Fruit fly (Drosophila melanogaster): ENCODE measurements around the gene MED30.

MED30 gene

dm6 chr3L:616482-617148 is 37.3 kb downstream of the MED30 start (continued):
- TF ChIP-seq CG14050 (GFP tag; IDR thresholded peaks at IDR 0.05) (no peak), maf-S (GFP tag; optimal IDR thresholded peaks at IDR 0.05) (no peak), nau (GFP tag; optimal IDR thresholded peaks at IDR 0.05) (peak; percentile 52), CG3838 (GFP tag; optimal IDR thresholded peaks at IDR 0.05) (peak; percentile 80), chinmo (GFP tag; IDR thresholded peaks at IDR 0.05; ENCODE audit: partially characterized antibody) (peak; percentile 97), gce (GFP tag; IDR thresholded peaks at IDR 0.05) (0 out of 3 replicates have a peak, but pooled peaks have one; percentile 19), pzg (GFP tag; optimal IDR thresholded peaks at IDR 0.05) (no peak), CG11456 (GFP tag; IDR thresholded peaks at IDR 0.05) (0 out of 3 replicates have a peak, but pooled peaks have one; percentile 54), Ptx1 (GFP tag; IDR thresholded peaks at IDR 0.05) (no peak), Sry-β (GFP tag; optimal IDR thresholded peaks at IDR 0.05) (no peak), tap (tag; optimal IDR thresholded peaks at IDR 0.05) (peak; percentile 43), Mad (GFP tag; optimal IDR thresholded peaks at IDR 0.05) (no peak), row (GFP tag; IDR thresholded peaks at IDR 0.05) (peak; percentile 17; the same call in 1 of the 3 replicates), CG12744 (GFP tag; optimal IDR thresholded peaks at IDR 0.05) (no peak), kay (GFP tag; optimal IDR thresholded peaks at IDR 0.05) (peak; percentile 42), CG17912 (GFP tag; optimal IDR thresholded peaks at IDR 0.05) (no peak), hth (optimal IDR thresholded peaks at IDR 0.05) (no peak), CG4820 (GFP tag; optimal IDR thresholded peaks at IDR 0.05) (no peak), CG11695 (GFP tag; IDR thresholded peaks at IDR 0.05) (0 out of 3 replicates have a peak, but pooled peaks have one; percentile 6), tup (GFP tag; optimal IDR thresholded peaks at IDR 0.05) (no peak), B-H1 (GFP tag; IDR thresholded peaks at IDR 0.05) (no peak), Nf-YC (tag; optimal IDR thresholded peaks at IDR 0.05) (peak; percentile 79), Med (GFP tag) (peak; percentile 43), CG7745 (tag; optimal IDR thresholded peaks at IDR 0.05) (no peak), CG4854 (GFP tag; optimal IDR thresholded peaks at IDR 0.05) (no peak), CG13624 (GFP tag; optimal IDR thresholded peaks at IDR 0.05) (peak; percentile 79), chif (GFP tag; optimal IDR thresholded peaks at IDR 0.05) (no peak), slp2 (GFP tag; optimal IDR thresholded peaks at IDR 0.05) (no peak), vvl (GFP tag; IDR thresholded peaks at IDR 0.05) (peak; percentile 48; the same call in 1 of the 2 replicates), grau (tag; optimal IDR thresholded peaks at IDR 0.05) (no peak), ewg (GFP tag; optimal IDR thresholded peaks at IDR 0.05) (peak; percentile 12), dysf (GFP tag; IDR thresholded peaks at IDR 0.05) (0 out of 3 replicates have a peak, but pooled peaks have one; percentile 13), CG2202 (tag; optimal IDR thresholded peaks at IDR 0.05) (no peak), sug (tag; optimal IDR thresholded peaks at IDR 0.05) (peak; percentile 74), sob (GFP tag; IDR thresholded peaks at IDR 0.05) (no peak), CG9215 (GFP tag; IDR thresholded peaks at IDR 0.05) (no peak), E2f1 (GFP tag; IDR thresholded peaks at IDR 0.05) (no peak), CG16779 (GFP tag; IDR thresholded peaks at IDR 0.05) (no peak), CG9876 (GFP tag; optimal IDR thresholded peaks at IDR 0.05) (no peak), fru (optimal IDR thresholded peaks at IDR 0.05) (no peak), CG10431 (GFP tag; optimal IDR thresholded peaks at IDR 0.05) (no peak), CG13775 (GFP tag; optimal IDR thresholded peaks at IDR 0.05) (no peak), CG6272 (GFP tag; IDR thresholded peaks at IDR 0.05) (no peak), CG3163 (GFP tag; optimal IDR thresholded peaks at IDR 0.05) (peak; percentile 85), CG10321 (GFP tag; IDR thresholded peaks at IDR 0.05) (0 out of 2 replicates have a peak, but pooled peaks have one; percentile 39), Atf6 (GFP tag; IDR thresholded peaks at IDR 0.05) (0 out of 2 replicates have a peak, but pooled peaks have one; percentile 11), wdn (GFP tag; IDR thresholded peaks at IDR 0.05) (no peak), usp (GFP tag; optimal IDR thresholded peaks at IDR 0.05) (no peak), Ravus (GFP tag; IDR thresholded peaks at IDR 0.05) (no peak), CG15696 (tag; optimal IDR thresholded peaks at IDR 0.05) (no peak), CG3847 (GFP tag; IDR thresholded peaks at IDR 0.05) (no peak), lbe (GFP tag; optimal IDR thresholded peaks at IDR 0.05) (no peak)

All from whole organism, embryonic.